Worm (Caenorhabditis elegans) whole organism, young adult: ENCODE measurements around the gene daam-1.

ENCODE experiments used
- Y56A3A.18 ChIP-seq: fragments of 200-800 bp; sonication (Bioruptor generic); IDR thresholded peaks from 2 replicates; pipeline ENCODE4 v1.3.6; 2022; ENCODE audit warnings: missing genetic modification reagents, missing genetic modification characterization, missing compliant biosample characterization
- ZK185.1 ChIP-seq: sonication (generic microtip); optimal IDR thresholded peaks from 2 replicates; lab custom pipeline; 2016; ENCODE audit warnings: mild to moderate bottlenecking, missing genetic modification characterization, missing compliant biosample characterization; ENCODE audit not compliant: poor library complexity, severe bottlenecking
- aptf-3 ChIP-seq: fragments of 200-800 bp; sonication (Bioruptor generic); IDR thresholded peaks from 2 replicates; pipeline ENCODE4 v1.3.6; 2022; ENCODE audit warnings: missing genetic modification characterization, missing compliant biosample characterization
- egl-18 ChIP-seq: fragments of 200-800 bp; sonication (Bioruptor generic); IDR thresholded peaks from 2 replicates; pipeline ENCODE4 v1.3.6; 2022; ENCODE audit warnings: missing genetic modification reagents, missing genetic modification characterization, missing compliant biosample characterization
- gei-17 ChIP-seq: fragments of 200-800 bp; sonication (Bioruptor generic); optimal IDR thresholded peaks from 2 replicates; lab custom pipeline; 2018; ENCODE audit warnings: mild to moderate bottlenecking, missing genetic modification characterization, missing compliant biosample characterization
- hlh-26 ChIP-seq: fragments of 200-800 bp; sonication (Bioruptor generic); conservative IDR thresholded peaks from 2 replicates; pipeline ENCODE4 v1.3.6; 2022; ENCODE audit warnings: missing genetic modification reagents, missing genetic modification characterization, missing compliant biosample characterization
- hmg-20 ChIP-seq: fragments of 200-800 bp; sonication (Bioruptor generic); IDR thresholded peaks from 2 replicates; pipeline ENCODE4 v1.3.6; 2022; ENCODE audit warnings: missing genetic modification reagents, missing genetic modification characterization, missing compliant biosample characterization
- nhr-90 ChIP-seq: sonication (generic microtip); optimal IDR thresholded peaks from 2 replicates; lab custom pipeline; 2016; ENCODE audit warnings: missing genotype, mild to moderate bottlenecking, missing genetic modification characterization, missing compliant biosample characterization
- pbrm-1 ChIP-seq: fragments of 200-800 bp; sonication (Bioruptor generic); IDR thresholded peaks from 2 replicates; pipeline ENCODE4 v1.3.6; 2022; ENCODE audit warnings: missing genetic modification reagents, missing genetic modification characterization, missing compliant biosample characterization
- snpc-4 ChIP-seq, 5 experiments: fragments of 150-350 bp in 1 of 5; sonication (generic microtip) in 4 of 5; optimal IDR thresholded peaks; 2 replicates each; lab custom pipeline; 2014 to 2018; ENCODE audit warnings: missing genetic modification characterization in 5 of 5, missing biosample characterization in 3 of 5, antibody characterized with exemption in 2 of 5, mild to moderate bottlenecking in 2 of 5, missing compliant biosample characterization in 2 of 5, missing genotype in 2 of 5, moderate library complexity in 2 of 5, missing genetic modification reagents in 1 of 5
- unc-130 ChIP-seq: sonication (generic microtip); optimal IDR thresholded peaks from 2 replicates; lab custom pipeline; 2016; ENCODE audit warnings: missing genetic modification reagents, missing genetic modification characterization, missing compliant biosample characterization
- zfh-2 ChIP-seq: fragments of 200-800 bp; sonication (Bioruptor generic); conservative IDR thresholded peaks from 2 replicates; pipeline ENCODE4 v1.3.6; 2022; ENCODE audit warnings: missing genetic modification reagents, missing genetic modification characterization, missing compliant biosample characterization
- zim-3 ChIP-seq: sonication (generic microtip); optimal IDR thresholded peaks from 2 replicates; lab custom pipeline; 2017; ENCODE audit warnings: mild to moderate bottlenecking, missing genetic modification characterization, moderate library complexity, missing compliant biosample characterization
- ztf-6 ChIP-seq: fragments of 200-800 bp; sonication (Bioruptor generic); IDR thresholded peaks from 2 replicates; pipeline ENCODE4 v1.3.6; 2022; ENCODE audit warnings: missing genetic modification reagents, missing genetic modification characterization, missing compliant biosample characterization

DNA sequence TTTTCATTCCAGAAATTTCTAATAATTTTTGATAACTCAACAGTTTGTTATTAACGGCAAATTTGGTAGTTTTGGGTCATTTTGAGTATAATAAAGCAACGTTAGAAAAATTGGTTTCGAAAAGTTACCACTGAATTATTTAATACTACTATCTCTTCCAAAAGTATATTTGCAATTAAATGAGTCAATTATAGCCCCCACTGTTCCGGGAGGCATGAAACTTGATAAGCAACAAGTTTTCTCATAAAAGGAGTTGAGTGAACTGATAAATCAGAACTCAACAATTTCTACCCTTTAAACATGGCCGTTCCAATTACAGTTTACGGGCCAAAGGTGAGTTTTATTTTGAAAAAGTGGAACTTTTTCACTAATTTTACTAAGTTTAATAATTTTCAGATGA is 35.0 kb downstream of the daam-1 start, which contains the start of gene B0348.1:
- TF ChIP-seq egl-18 (GFP tag; lab: Robert Waterston, UW) = no peak
- no peak for TF ChIP-seq snpc-4 (GFP tag; optimal IDR thresholded peaks at IDR 0.05; lab: Kevin White, UChicago)
- TF ChIP-seq snpc-4 (tag; optimal IDR thresholded peaks at IDR 0.05; lab: Kevin White, UChicago) = no peak
- no peak for TF ChIP-seq zfh-2
- TF ChIP-seq ZK185.1 (tag; lab: Kevin White, UChicago) = no peak
- no peak for TF ChIP-seq gei-17 (GFP tag; lab: Kevin White, UChicago)
- no peak for TF ChIP-seq pbrm-1 (GFP tag; lab: Robert Waterston, UW)
- TF ChIP-seq zim-3 (tag; lab: Kevin White, UChicago) = no peak
- no peak for TF ChIP-seq ztf-6 (GFP tag; lab: Robert Waterston, UW)
- TF ChIP-seq hmg-20 = no peak
- no peak for TF ChIP-seq nhr-90 (tag; lab: Kevin White, UChicago)
- TF ChIP-seq aptf-3 (GFP tag; lab: Robert Waterston, UW) = no peak
- no peak for TF ChIP-seq unc-130 (GFP tag; lab: Kevin White, UChicago)
- no peak for TF ChIP-seq hlh-26 (GFP tag; lab: Robert Waterston, UW)
- TF ChIP-seq Y56A3A.18 (GFP tag; lab: Robert Waterston, UW) = no peak
